Worm (Caenorhabditis elegans) whole organism, late embryonic: Measurements from ENCODE around the gene zag-1.

Experiments
- C08G9.2 ChIP-seq: sonication (generic microtip); optimal IDR thresholded peaks from 2 replicates; lab custom pipeline; 2016; ENCODE audit warnings: mild to moderate bottlenecking, missing genetic modification characterization, moderate library complexity, missing compliant biosample characterization
- C38D4.7 ChIP-seq: fragments of 200-800 bp; sonication (Bioruptor generic); optimal IDR thresholded peaks from 2 replicates; lab custom pipeline; 2018; ENCODE audit warnings: mild to moderate bottlenecking, missing genetic modification characterization, moderate library complexity, missing compliant biosample characterization
- K09A11.1 ChIP-seq: sonication (generic microtip); optimal IDR thresholded peaks from 2 replicates; lab custom pipeline; 2017; ENCODE audit warnings: antibody characterized with exemption, mild to moderate bottlenecking, missing genetic modification characterization, missing compliant biosample characterization; ENCODE audit not compliant: insufficient read depth
- T23F11.4 ChIP-seq: fragments of 200-800 bp; sonication (Bioruptor generic); optimal IDR thresholded peaks from 2 replicates; lab custom pipeline; 2018; ENCODE audit warnings: mild to moderate bottlenecking, missing genetic modification characterization, missing compliant biosample characterization
- ahr-1 ChIP-seq: sonication (generic microtip); optimal IDR thresholded peaks from 2 replicates; lab custom pipeline; 2016; ENCODE audit warnings: missing genetic modification characterization, missing compliant biosample characterization
- ceh-24 ChIP-seq: sonication (generic microtip); optimal IDR thresholded peaks from 2 replicates; lab custom pipeline; 2016; ENCODE audit warnings: mild to moderate bottlenecking, missing genetic modification characterization, missing compliant biosample characterization
- ceh-30 ChIP-seq: fragments of 150-350 bp; optimal IDR thresholded peaks from 2 replicates; lab custom pipeline; 2014; ENCODE audit warnings: missing biosample characterization, missing genetic modification characterization
- ceh-31 ChIP-seq: sonication (generic microtip); optimal IDR thresholded peaks from 2 replicates; lab custom pipeline; 2016; ENCODE audit warnings: missing genetic modification characterization, missing compliant biosample characterization
- ceh-34 ChIP-seq: sonication (generic microtip); optimal IDR thresholded peaks from 2 replicates; lab custom pipeline; 2016; ENCODE audit warnings: mild to moderate bottlenecking, missing genetic modification characterization, missing compliant biosample characterization
- ceh-48 ChIP-seq: sonication (generic microtip); optimal IDR thresholded peaks from 2 replicates; lab custom pipeline; 2016; ENCODE audit warnings: missing genetic modification characterization, inconsistent platforms, missing compliant biosample characterization
- ceh-6 ChIP-seq: fragments of 200-800 bp; sonication (Bioruptor generic); optimal IDR thresholded peaks from 2 replicates; lab custom pipeline; 2018; ENCODE audit warnings: mild to moderate bottlenecking, missing genetic modification characterization, missing compliant biosample characterization
- che-1 ChIP-seq: sonication (generic microtip); optimal IDR thresholded peaks from 2 replicates; lab custom pipeline; 2016; ENCODE audit warnings: mild to moderate bottlenecking, missing genetic modification characterization, missing compliant biosample characterization
- dmd-4 ChIP-seq: sonication (generic microtip); optimal IDR thresholded peaks from 2 replicates; lab custom pipeline; 2016; ENCODE audit warnings: borderline replicate concordance, missing genetic modification characterization, missing compliant biosample characterization
- elt-2 ChIP-seq: sonication (generic microtip); optimal IDR thresholded peaks from 2 replicates; lab custom pipeline; 2016; ENCODE audit warnings: missing genetic modification reagents, missing genetic modification characterization, missing compliant biosample characterization
- elt-4 ChIP-seq: sonication (generic microtip); optimal IDR thresholded peaks from 2 replicates; lab custom pipeline; 2016; ENCODE audit warnings: missing genetic modification characterization, missing compliant biosample characterization
- ets-4 ChIP-seq: sonication (generic microtip); optimal IDR thresholded peaks from 2 replicates; lab custom pipeline; 2016; ENCODE audit warnings: missing genetic modification characterization, missing compliant biosample characterization
- fax-1 ChIP-seq: sonication (generic microtip); optimal IDR thresholded peaks from 2 replicates; lab custom pipeline; 2016; ENCODE audit warnings: missing genotype, missing genetic modification characterization, missing compliant biosample characterization
- fkh-10 ChIP-seq: fragments of 150-350 bp; optimal IDR thresholded peaks from 2 replicates; lab custom pipeline; 2014; ENCODE audit warnings: missing biosample characterization, missing genetic modification reagents, missing genetic modification characterization
- gmeb-2 ChIP-seq: sonication (generic microtip); optimal IDR thresholded peaks from 2 replicates; lab custom pipeline; 2016; ENCODE audit warnings: missing genetic modification characterization, inconsistent platforms, missing compliant biosample characterization
- hlh-13 ChIP-seq: fragments of 200-800 bp; sonication (Bioruptor generic); optimal IDR thresholded peaks from 2 replicates; lab custom pipeline; 2018; ENCODE audit warnings: mild to moderate bottlenecking, missing genetic modification characterization, missing compliant biosample characterization
- hlh-15 ChIP-seq: sonication (generic microtip); optimal IDR thresholded peaks from 2 replicates; lab custom pipeline; 2016; ENCODE audit warnings: missing genetic modification characterization, missing compliant biosample characterization
- lim-6 ChIP-seq: sonication (generic microtip); optimal IDR thresholded peaks from 2 replicates; lab custom pipeline; 2016; ENCODE audit warnings: missing genetic modification characterization, missing compliant biosample characterization
- mec-3 ChIP-seq: sonication (generic microtip); optimal IDR thresholded peaks from 2 replicates; lab custom pipeline; 2016; ENCODE audit warnings: borderline replicate concordance, missing genetic modification characterization, missing compliant biosample characterization
- nfya-1 ChIP-seq: sonication (generic microtip); optimal IDR thresholded peaks from 2 replicates; lab custom pipeline; 2017; ENCODE audit warnings: missing genetic modification characterization, mild to moderate bottlenecking, missing compliant biosample characterization, antibody characterized with exemption, moderate library complexity
- nhr-11 ChIP-seq: fragments of 150-350 bp; optimal IDR thresholded peaks from 2 replicates; lab custom pipeline; 2014; ENCODE audit warnings: missing biosample characterization, missing genetic modification characterization
- pat-9 ChIP-seq: fragments of 200-800 bp; sonication (Bioruptor generic); optimal IDR thresholded peaks from 2 replicates; lab custom pipeline; 2018; ENCODE audit warnings: mild to moderate bottlenecking, missing genetic modification characterization, moderate library complexity, missing compliant biosample characterization
- pax-1 ChIP-seq: fragments of 150-350 bp; optimal IDR thresholded peaks from 2 replicates; lab custom pipeline; 2014; ENCODE audit warnings: missing biosample characterization, missing genetic modification characterization
- pqm-1 ChIP-seq: sonication (generic microtip); optimal IDR thresholded peaks from 2 replicates; lab custom pipeline; 2016; ENCODE audit warnings: missing genetic modification characterization, missing compliant biosample characterization
- pros-1 ChIP-seq: fragments of 150-350 bp; optimal IDR thresholded peaks from 2 replicates; lab custom pipeline; 2014; ENCODE audit warnings: missing biosample characterization, missing genetic modification reagents, missing genetic modification characterization
- ref-2 ChIP-seq: sonication (generic microtip); optimal IDR thresholded peaks from 2 replicates; lab custom pipeline; 2016; ENCODE audit warnings: missing genetic modification characterization, missing compliant biosample characterization
- sdc-2 ChIP-seq: sonication (generic microtip); optimal IDR thresholded peaks from 2 replicates; lab custom pipeline; 2016; ENCODE audit warnings: missing genotype, missing genetic modification characterization, missing compliant biosample characterization
- sox-2 ChIP-seq: fragments of 200-800 bp; sonication (Bioruptor generic); IDR thresholded peaks from 2 replicates; pipeline ENCODE4 v1.3.6; 2022; ENCODE audit warnings: missing genetic modification reagents, missing genetic modification characterization, missing compliant biosample characterization
- sox-4 ChIP-seq: sonication (generic microtip); optimal IDR thresholded peaks from 2 replicates; lab custom pipeline; 2017; ENCODE audit warnings: mild to moderate bottlenecking, missing genetic modification characterization, inconsistent platforms, missing compliant biosample characterization
- ttx-3 ChIP-seq: sonication (generic microtip); optimal IDR thresholded peaks from 2 replicates; lab custom pipeline; 2016; ENCODE audit warnings: missing genetic modification reagents, missing genetic modification characterization, missing compliant biosample characterization
- unc-42 ChIP-seq: sonication (generic microtip); optimal IDR thresholded peaks from 2 replicates; lab custom pipeline; 2016; ENCODE audit warnings: missing genotype, missing genetic modification characterization, missing compliant biosample characterization
- unc-55 ChIP-seq: sonication (generic microtip); optimal IDR thresholded peaks from 2 replicates; lab custom pipeline; 2017; ENCODE audit warnings: missing biosample characterization, missing genetic modification reagents, missing genetic modification characterization
- zip-5 ChIP-seq: sonication (generic microtip); optimal IDR thresholded peaks from 2 replicates; lab custom pipeline; 2016; ENCODE audit warnings: missing genetic modification characterization, missing compliant biosample characterization

The zag-1 gene

DNA sequence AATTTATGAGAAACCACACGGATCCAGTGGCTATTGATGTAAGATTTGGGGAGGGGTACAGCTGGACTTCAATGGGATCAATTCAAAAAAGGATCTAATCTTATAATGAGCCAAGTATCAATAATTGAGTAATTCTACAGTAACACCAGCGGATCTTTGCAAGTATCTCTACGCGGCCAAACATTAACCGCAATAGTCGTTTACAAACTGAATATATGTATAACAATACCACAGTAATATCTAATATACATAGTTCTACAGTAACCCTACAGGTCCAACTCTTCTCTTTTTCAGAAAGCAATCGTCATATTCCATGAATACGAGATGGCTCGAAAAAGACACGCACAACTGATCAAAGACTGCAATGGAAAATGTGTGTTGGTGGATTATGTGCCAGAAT lies 36.4 kb downstream of the zag-1 start, which contains the start of gene F56D6.9:
Gene F56D6.9, plus strand, starts transcription at position 301 of the 400 bp plus-strand sequence.
- TF ChIP-seq zip-5 (tag; lab: Kevin White, UChicago), result no peak
- no peak for TF ChIP-seq T23F11.4 (GFP tag; lab: Kevin White, UChicago)
- no peak for TF ChIP-seq fax-1 (tag; lab: Kevin White, UChicago)
- TF ChIP-seq ceh-34, result no peak
- no peak for TF ChIP-seq ttx-3 (tag; lab: Kevin White, UChicago)
- no peak for TF ChIP-seq mec-3 (tag; lab: Kevin White, UChicago)
- TF ChIP-seq pax-1, result no peak
- no peak for TF ChIP-seq ceh-48 (tag; lab: Kevin White, UChicago)
- no peak for TF ChIP-seq C08G9.2 (tag; lab: Kevin White, UChicago)
- TF ChIP-seq elt-4 (tag; lab: Kevin White, UChicago), result no peak
- no peak for TF ChIP-seq gmeb-2 (tag; lab: Kevin White, UChicago)
- no peak for TF ChIP-seq ceh-30 (tag; lab: Kevin White, UChicago)
- TF ChIP-seq ets-4 (tag; lab: Kevin White, UChicago), result no peak
- TF ChIP-seq pat-9 (tag; lab: Kevin White, UChicago), result no peak
- no peak for TF ChIP-seq elt-2 (tag; lab: Kevin White, UChicago)
- TF ChIP-seq lim-6 (tag; lab: Kevin White, UChicago), result no peak
- no peak for TF ChIP-seq ceh-31
- no peak for TF ChIP-seq pros-1 (tag; lab: Kevin White, UChicago)

DNA sequence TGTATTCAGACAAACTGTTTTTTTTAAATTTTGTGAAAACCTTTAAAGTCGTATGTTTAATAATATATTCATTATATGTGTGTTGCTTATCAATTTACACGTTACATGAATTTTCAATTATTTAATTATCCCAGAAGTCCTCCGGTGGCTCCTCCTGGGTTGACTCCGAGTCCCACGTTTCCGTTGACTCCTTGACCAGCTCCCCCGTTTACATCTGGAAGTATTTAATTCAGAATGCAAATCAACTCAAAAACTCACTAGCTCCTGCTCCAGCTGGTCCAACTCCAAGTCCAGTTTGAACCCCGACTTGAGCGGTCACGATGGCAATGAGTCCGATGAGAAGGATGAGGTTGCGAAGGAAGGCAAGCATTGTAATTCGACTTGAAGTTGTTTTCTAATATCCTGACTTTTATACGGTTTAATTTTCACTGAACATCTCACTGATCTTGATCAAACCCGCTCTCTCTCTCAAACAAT lies 38.4 kb downstream of the zag-1 start, which contains the start of gene F56D6.8:
Gene F56D6.8, minus strand, starts transcription at position 427 of the 477 bp plus-strand sequence.
- TF ChIP-seq ceh-6 (GFP tag; lab: Kevin White, UChicago) (no peak), unc-42 (no peak), hlh-15 (tag; lab: Kevin White, UChicago) (no peak), K09A11.1 (tag; lab: Kevin White, UChicago) (no peak), sox-2 (GFP tag; lab: Robert Waterston, UW) (no peak), elt-2 (tag; lab: Kevin White, UChicago) (no peak), pros-1 (tag; lab: Kevin White, UChicago) (no peak), ahr-1 (tag; lab: Kevin White, UChicago) (no peak), fkh-10 (no peak), ref-2 (tag; lab: Kevin White, UChicago) (no peak), sox-4 (tag; lab: Kevin White, UChicago) (no peak), dmd-4 (tag; lab: Kevin White, UChicago) (no peak), zip-5 (tag; lab: Kevin White, UChicago) (no peak)

DNA sequence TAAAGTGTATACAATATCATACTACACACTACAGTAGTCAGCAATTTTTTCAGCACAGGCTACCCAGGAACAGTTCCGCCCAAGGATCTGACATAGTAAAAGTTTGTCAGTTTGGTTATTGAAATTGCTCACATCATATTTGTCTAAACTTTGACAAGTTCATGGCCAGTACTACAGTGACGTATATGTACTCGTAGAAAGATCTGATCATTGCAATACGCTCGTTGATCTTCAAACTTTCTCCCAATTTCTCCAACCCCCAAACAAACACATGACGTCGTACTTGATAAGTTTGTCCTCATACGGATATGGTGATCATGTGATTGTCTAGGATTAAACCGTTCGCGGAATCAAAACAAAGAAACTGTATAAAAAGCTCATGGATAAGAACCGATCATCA lies 39.1 kb downstream of the zag-1 start, which contains the start of gene dct-8:
Gene dct-8, plus strand, starts transcription at position 301 of the 400 bp plus-strand sequence.
- no peak for TF ChIP-seq pat-9 (tag; lab: Kevin White, UChicago)

DNA sequence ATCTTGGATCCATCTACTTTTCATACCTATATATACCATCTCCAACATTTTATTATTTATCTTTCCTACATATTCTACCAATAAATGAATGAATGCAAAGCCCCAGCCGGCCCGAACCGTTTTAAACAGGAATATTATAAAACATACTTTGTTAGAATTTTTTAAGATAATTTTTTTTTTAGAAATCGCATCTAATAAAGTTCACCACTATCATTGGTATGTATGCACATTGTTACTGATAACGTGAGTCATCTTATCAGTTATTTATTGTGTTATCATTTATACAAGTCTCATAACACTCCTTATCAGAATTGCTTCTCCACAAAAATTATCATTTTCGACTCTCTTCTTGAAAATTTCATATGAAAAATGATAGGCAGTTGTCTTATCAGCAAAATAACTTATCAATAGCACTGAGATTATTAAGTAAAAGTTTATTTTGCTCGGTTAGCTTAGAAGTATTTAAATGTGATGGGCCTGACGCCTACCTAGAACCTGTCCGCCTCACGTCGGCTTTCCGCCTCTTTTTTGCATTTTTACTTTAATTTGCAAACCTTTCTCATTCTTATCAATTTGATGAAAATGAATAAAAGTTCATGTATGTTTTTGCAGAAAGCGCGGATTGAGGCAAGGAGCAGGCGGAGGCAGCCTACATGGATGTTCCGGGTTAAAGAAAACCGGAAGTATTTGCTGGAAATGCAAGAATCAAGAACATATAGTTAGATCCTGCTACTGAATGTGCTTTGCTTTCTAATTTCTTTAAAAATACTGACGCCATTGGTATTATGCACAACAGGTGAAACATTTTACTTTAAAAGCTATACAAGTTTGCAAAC lies 44.3 kb downstream of the zag-1 start, which contains the start of gene srz-62:
Gene srz-62, plus strand, starts transcription at position 786 of the 836 bp plus-strand sequence.
- no peak for TF ChIP-seq nhr-11 (tag; lab: Kevin White, UChicago)
- peak; percentile 82 for TF ChIP-seq pqm-1
- TF ChIP-seq nfya-1 (tag; lab: Kevin White, UChicago), result no peak
- no peak for TF ChIP-seq hlh-15 (tag; lab: Kevin White, UChicago)
- TF ChIP-seq hlh-13 (GFP tag; lab: Kevin White, UChicago), result no peak
- no peak for TF ChIP-seq gmeb-2 (tag; lab: Kevin White, UChicago)
- no peak for TF ChIP-seq unc-55
- TF ChIP-seq ceh-24, result no peak
- TF ChIP-seq che-1 (tag; lab: Kevin White, UChicago), result no peak
- no peak for TF ChIP-seq ceh-48 (tag; lab: Kevin White, UChicago)
- no peak for TF ChIP-seq sdc-2 (tag; lab: Kevin White, UChicago)
- TF ChIP-seq ets-4 (tag; lab: Kevin White, UChicago), result no peak
- TF ChIP-seq C38D4.7 (GFP tag; lab: Kevin White, UChicago), result no peak
- peak; percentile 20 for TF ChIP-seq zip-5 (tag; lab: Kevin White, UChicago)
- peak; percentile 100 for TF ChIP-seq elt-2 (tag; lab: Kevin White, UChicago)
